Worm (Caenorhabditis elegans): ENCODE results near the gene nmy-1.
A peak's percentile ranks its signal among the peaks of the same experiment; 100 is the strongest.

Gene nmy-1

DNA sequence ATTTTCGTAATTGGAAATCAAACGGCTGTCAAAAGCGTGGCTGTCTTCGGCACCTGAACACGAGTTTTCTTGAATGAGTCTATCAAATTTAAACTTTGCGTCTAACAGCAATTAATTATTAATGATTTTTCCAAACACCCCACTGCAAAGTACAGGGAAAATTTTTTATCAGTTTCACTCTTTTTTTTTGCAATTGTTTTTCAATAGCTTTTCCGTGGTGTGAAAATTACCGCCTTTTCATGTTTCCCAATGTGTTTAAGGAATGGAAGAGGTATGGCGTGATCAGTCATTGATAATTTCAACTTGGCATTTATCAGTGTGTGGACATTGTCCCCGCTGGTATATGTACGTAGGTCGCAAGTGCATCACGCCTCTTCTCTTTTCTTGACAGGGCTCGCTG lies 22.5 kb downstream of the nmy-1 start (continued):
- TF ChIP-seq lin-13 (GFP tag; optimal IDR thresholded peaks at IDR 0.05) (no peak), D1046.2 (GFP tag; IDR thresholded peaks at IDR 0.05) (no peak), nhr-48 (tag; optimal IDR thresholded peaks at IDR 0.05) (peak; percentile 41), php-3 (GFP tag; IDR thresholded peaks at IDR 0.05) (peak; percentile 76; the same call in 1 of the 2 replicates), nhr-237 (tag; optimal IDR thresholded peaks at IDR 0.05) (no peak), spr-1 (tag; optimal IDR thresholded peaks at IDR 0.05) (no peak), ceh-28 (tag; optimal IDR thresholded peaks at IDR 0.05) (no peak), dve-1 (tag; optimal IDR thresholded peaks at IDR 0.05; ENCODE audit: insufficient read depth) (peak; percentile 47), nhr-28 (tag; optimal IDR thresholded peaks at IDR 0.05) (peak; percentile 62), unc-130 (GFP tag; optimal IDR thresholded peaks at IDR 0.05) (no peak), dmd-9 (GFP tag; IDR thresholded peaks at IDR 0.05) (no peak), Y105C5A.15 (GFP tag; IDR thresholded peaks at IDR 0.05) (no peak), fos-1 (tag; optimal IDR thresholded peaks at IDR 0.05) (no peak), zip-11 (GFP tag; IDR thresholded peaks at IDR 0.05) (no peak), hif-1 (tag; optimal IDR thresholded peaks at IDR 0.05) (no peak), nhr-76 (tag; optimal IDR thresholded peaks at IDR 0.05) (no peak), ceh-44 (GFP tag; IDR thresholded peaks at IDR 0.05) (no peak), ces-1 (GFP tag; optimal IDR thresholded peaks at IDR 0.05) (no peak), nhr-25 (tag; optimal IDR thresholded peaks at IDR 0.05; ENCODE audit: borderline replicate concordance, insufficient read depth) (no peak), pqm-1 (tag; optimal IDR thresholded peaks at IDR 0.05) (peak; percentile 74), mes-2 (tag; optimal IDR thresholded peaks at IDR 0.05; ENCODE audit: poor library complexity, severe bottlenecking) (peak; percentile 37), dpl-1 (GFP tag; optimal IDR thresholded peaks at IDR 0.05) (no peak), nhr-102 (tag; optimal IDR thresholded peaks at IDR 0.05) (no peak), nhr-6 (tag; optimal IDR thresholded peaks at IDR 0.05) (peak; percentile 6)

- 0 out of 2 replicates have a peak, but pooled peaks have one; percentile 23 for TF ChIP-seq Y75B8A.6 (GFP tag; IDR thresholded peaks at IDR 0.05)
- no peak for TF ChIP-seq mep-1 (tag; optimal IDR thresholded peaks at IDR 0.05)
Measured at ce11 chrX:2933061-2933460, 23.7 kb downstream of the nmy-1 start, which contains the start of gene fard-1. Gene fard-1, plus strand, starts transcription at chrX:2933361.

- TF ChIP-seq ctbp-1 (GFP tag; IDR thresholded peaks at IDR 0.05): peak; percentile 34; the same call in 1 of the 2 replicates
- TF ChIP-seq dmd-6 (GFP tag; IDR thresholded peaks at IDR 0.05): no peak
- TF ChIP-seq daf-16 (GFP tag; optimal IDR thresholded peaks at IDR 0.05): peak in 1 of 2 experiments; percentile 0
- TF ChIP-seq daf-16 (tag; optimal IDR thresholded peaks at IDR 0.05): no peak
- no peak for TF ChIP-seq F37D6.2 (tag; optimal IDR thresholded peaks at IDR 0.05)
- TF ChIP-seq lsy-2 (tag; optimal IDR thresholded peaks at IDR 0.05): peak in 1 of 2 experiments; percentile 35
- TF ChIP-seq F10B5.3 (tag; optimal IDR thresholded peaks at IDR 0.05): no peak
- TF ChIP-seq hif-1 (tag; optimal IDR thresholded peaks at IDR 0.05): peak in 1 of 2 experiments; percentile 97
- TF ChIP-seq unc-62 (GFP tag; optimal IDR thresholded peaks at IDR 0.05 in 1 of 2): peak in 1 of 2 experiments; percentile 79
- TF ChIP-seq unc-62 (tag; optimal IDR thresholded peaks at IDR 0.05): no peak
- peak; percentile 99 for TF ChIP-seq aha-1 (tag)
- no peak for TF ChIP-seq hlh-30 (tag; optimal IDR thresholded peaks at IDR 0.05; ENCODE audit: insufficient read depth)
- TF ChIP-seq fkh-10 (GFP tag; optimal IDR thresholded peaks at IDR 0.05): peak; percentile 24
- 0 out of 2 replicates have a peak, but pooled peaks have one; percentile 23 for TF ChIP-seq hmg-1.1 (GFP tag; IDR thresholded peaks at IDR 0.05)
- no peak for TF ChIP-seq pqm-1 (tag; optimal IDR thresholded peaks at IDR 0.05)
- no peak for TF ChIP-seq nhr-76 (tag; optimal IDR thresholded peaks at IDR 0.05)
Measured at ce11 chrX:2939085-2939484, 29.8 kb downstream of the nmy-1 start.
